Fruit fly (Drosophila melanogaster): ENCODE data around the gene pths.

The pths gene

DNA sequence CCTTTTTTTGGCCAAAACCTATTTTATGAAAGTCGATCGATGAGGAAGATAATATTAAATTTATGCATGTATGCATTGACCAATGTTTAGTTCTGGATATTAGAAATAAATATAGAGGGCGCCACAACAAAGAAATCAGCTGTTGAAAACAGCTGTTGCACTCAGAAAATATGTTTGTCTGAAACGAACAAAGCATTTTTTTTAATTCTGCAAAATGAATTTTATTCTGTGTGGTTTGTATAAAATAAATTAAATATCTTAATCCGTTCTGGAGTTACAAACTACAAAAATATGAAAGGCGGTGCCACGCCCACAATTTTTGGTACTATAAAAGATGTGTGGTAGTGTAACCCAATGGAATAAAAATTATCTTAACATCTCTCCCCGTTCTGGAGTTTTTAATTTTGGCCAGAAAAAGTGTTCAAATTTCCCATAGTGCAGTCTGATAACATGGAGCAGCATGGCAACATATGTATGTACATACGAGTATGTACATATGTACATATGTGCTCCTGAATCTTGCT lies 34.2 kb upstream of the pths start (continued):
- TF ChIP-seq pita (GFP tag; optimal IDR thresholded peaks at IDR 0.05) (no peak), Ada2b (GFP tag; IDR thresholded peaks at IDR 0.05) (peak; percentile 66), CTCF (GFP tag; optimal IDR thresholded peaks at IDR 0.05) (peak; percentile 89), btn (GFP tag; optimal IDR thresholded peaks at IDR 0.05) (peak; percentile 33), Hr39 (optimal IDR thresholded peaks at IDR 0.05) (no peak), CG17186 (GFP tag; optimal IDR thresholded peaks at IDR 0.05) (no peak), NFAT (GFP tag; IDR thresholded peaks at IDR 0.05) (no peak), H2.0 (GFP tag; IDR thresholded peaks at IDR 0.05) (peak; percentile 59), CG12391 (tag; optimal IDR thresholded peaks at IDR 0.05) (peak; percentile 64), CG17385 (GFP tag; optimal IDR thresholded peaks at IDR 0.05) (peak; percentile 57), gt (GFP tag; IDR thresholded peaks at IDR 0.05) (no peak), dmrt11E (tag; optimal IDR thresholded peaks at IDR 0.05) (peak; percentile 82), CG5245 (GFP tag; optimal IDR thresholded peaks at IDR 0.05) (peak; percentile 48), jing (GFP tag; optimal IDR thresholded peaks at IDR 0.05) (peak; percentile 42), Sox100B (GFP tag; optimal IDR thresholded peaks at IDR 0.05) (peak; percentile 62), HmgD (GFP tag; optimal IDR thresholded peaks at IDR 0.05) (no peak), Vsx1 (GFP tag; optimal IDR thresholded peaks at IDR 0.05) (peak; percentile 48), CG17361 (GFP tag; IDR thresholded peaks at IDR 0.05) (peak; percentile 73), Mes4 (GFP tag; optimal IDR thresholded peaks at IDR 0.05) (peak; percentile 31), Neu2 (GFP tag; optimal IDR thresholded peaks at IDR 0.05; ENCODE audit: borderline replicate concordance) (no peak), bab2 (GFP tag; optimal IDR thresholded peaks at IDR 0.05) (peak; percentile 48), Atf3 (GFP tag; optimal IDR thresholded peaks at IDR 0.05) (peak; percentile 33), sob (GFP tag; IDR thresholded peaks at IDR 0.05) (0 out of 2 replicates have a peak, but pooled peaks have one; percentile 45), CG8290 (GFP tag; optimal IDR thresholded peaks at IDR 0.05) (peak; percentile 67), CG8290 (tag; optimal IDR thresholded peaks at IDR 0.05) (peak; percentile 2 to 60), CG6689 (GFP tag; IDR thresholded peaks at IDR 0.05) (peak; percentile 54; the same call in 1 of the 2 replicates), CG11696 (GFP tag; IDR thresholded peaks at IDR 0.05) (no peak), ci (GFP tag; IDR thresholded peaks at IDR 0.05) (no peak; the same call in 2 of the 3 replicates), sd (tag; optimal IDR thresholded peaks at IDR 0.05) (no peak), HLH54F (GFP tag; optimal IDR thresholded peaks at IDR 0.05) (peak; percentile 5), CG2678 (tag; optimal IDR thresholded peaks at IDR 0.05) (peak; percentile 63), ash1 (GFP tag; optimal IDR thresholded peaks at IDR 0.05) (no peak), CG15514 (GFP tag; optimal IDR thresholded peaks at IDR 0.05) (peak; percentile 37), sens (GFP tag) (peak; percentile 95), PHDP (tag; optimal IDR thresholded peaks at IDR 0.05) (peak; percentile 48), Oli (tag; optimal IDR thresholded peaks at IDR 0.05) (peak; percentile 72), zen2 (GFP tag; IDR thresholded peaks at IDR 0.05; ENCODE audit: partially characterized antibody) (no peak), CG15696 (tag; optimal IDR thresholded peaks at IDR 0.05) (peak; percentile 55), CG10321 (GFP tag; IDR thresholded peaks at IDR 0.05) (no peak), ac (GFP tag; optimal IDR thresholded peaks at IDR 0.05) (peak; percentile 34), Xrp1 (GFP tag; IDR thresholded peaks at IDR 0.05) (peak; percentile 62), tin (GFP tag; optimal IDR thresholded peaks at IDR 0.05) (peak; percentile 45), CG3847 (GFP tag; IDR thresholded peaks at IDR 0.05) (peak; percentile 43; the same call in 1 of the 2 replicates), CG8281 (tag; optimal IDR thresholded peaks at IDR 0.05) (peak; percentile 7), lilli (GFP tag; optimal IDR thresholded peaks at IDR 0.05) (peak; percentile 68), da (GFP tag; optimal IDR thresholded peaks at IDR 0.05) (no peak), bsh (GFP tag; optimal IDR thresholded peaks at IDR 0.05) (peak in 1 of 2 experiments; percentile 78), zen (tag; optimal IDR thresholded peaks at IDR 0.05) (peak; percentile 1), shn (GFP tag; optimal IDR thresholded peaks at IDR 0.05) (peak; percentile 65), Trl (optimal IDR thresholded peaks at IDR 0.05) (no peak), Trl (GFP tag; optimal IDR thresholded peaks at IDR 0.05) (peak; percentile 23), CG4854 (GFP tag; optimal IDR thresholded peaks at IDR 0.05) (peak; percentile 66)
